Worm (Caenorhabditis elegans): ENCODE measurements around the gene K11D12.13.

ce11 chrV:5050073-5050599 lies 16.9 kb downstream of the K11D12.13 start:
- TF ChIP-seq skn-1 (tag; optimal IDR thresholded peaks at IDR 0.05) (no peak), dpl-1 (GFP tag; optimal IDR thresholded peaks at IDR 0.05) (no peak), zag-1 (tag; optimal IDR thresholded peaks at IDR 0.05) (no peak), nhr-6 (tag; optimal IDR thresholded peaks at IDR 0.05) (no peak), ZK546.5 (tag; optimal IDR thresholded peaks at IDR 0.05) (no peak), snpc-4 (tag; optimal IDR thresholded peaks at IDR 0.05) (no peak)
